Worm (Caenorhabditis elegans) whole organism, L2 larva: ENCODE data around the gene F32D1.11.

Experiments used
- C34F6.9 ChIP-seq: fragments of 150-350 bp; optimal IDR thresholded peaks from 2 replicates; lab custom pipeline; 2014; ENCODE audit warnings: missing biosample characterization, missing genetic modification characterization
- R02D3.7 ChIP-seq: fragments of 150-350 bp; optimal IDR thresholded peaks from 2 replicates; lab custom pipeline; 2014; ENCODE audit warnings: missing biosample characterization, missing genetic modification characterization
- Y55F3AM.14 ChIP-seq: fragments of 200-800 bp; sonication (Bioruptor generic); optimal IDR thresholded peaks from 2 replicates; lab custom pipeline; 2018; ENCODE audit warnings: mild to moderate bottlenecking, missing genetic modification characterization, missing compliant biosample characterization
- ZK546.5 ChIP-seq: sonication (generic microtip); optimal IDR thresholded peaks from 2 replicates; lab custom pipeline; 2017; ENCODE audit warnings: missing biosample characterization, missing genetic modification characterization
- aly-2 ChIP-seq: fragments of 150-350 bp; optimal IDR thresholded peaks from 2 replicates; lab custom pipeline; 2014; ENCODE audit warnings: missing biosample characterization, missing genetic modification characterization
- ceh-16 ChIP-seq: fragments of 150-350 bp; optimal IDR thresholded peaks from 2 replicates; lab custom pipeline; 2014; ENCODE audit warnings: missing biosample characterization, missing genetic modification characterization
- ceh-82 ChIP-seq: fragments of 150-350 bp; optimal IDR thresholded peaks from 2 replicates; lab custom pipeline; 2014; ENCODE audit warnings: missing biosample characterization, missing genetic modification characterization
- crh-2 ChIP-seq: sonication (generic microtip); optimal IDR thresholded peaks from 2 replicates; lab custom pipeline; 2017; ENCODE audit warnings: missing biosample characterization, missing genetic modification characterization
- dmd-4 ChIP-seq: sonication (generic microtip); optimal IDR thresholded peaks from 2 replicates; lab custom pipeline; 2017; ENCODE audit warnings: missing biosample characterization, missing genetic modification characterization
- egl-27 ChIP-seq: sonication (generic microtip); optimal IDR thresholded peaks from 3 replicates; lab custom pipeline; 2017; ENCODE audit warnings: missing biosample characterization, missing genetic modification reagents, missing genetic modification characterization
- elt-1 ChIP-seq: fragments of 150-350 bp; optimal IDR thresholded peaks from 2 replicates; lab custom pipeline; 2014; ENCODE audit warnings: missing biosample characterization, missing genetic modification characterization
- elt-3 ChIP-seq: sonication (generic microtip); optimal IDR thresholded peaks from 2 replicates; lab custom pipeline; 2017; ENCODE audit warnings: missing biosample characterization, missing genetic modification characterization
- fos-1 ChIP-seq: fragments of 150-350 bp; optimal IDR thresholded peaks from 2 replicates; lab custom pipeline; 2014; ENCODE audit warnings: missing biosample characterization, missing genetic modification characterization
- gmeb-1 ChIP-seq: fragments of 150-350 bp; optimal IDR thresholded peaks from 2 replicates; lab custom pipeline; 2014; ENCODE audit warnings: missing biosample characterization, missing genetic modification characterization
- lin-11 ChIP-seq: fragments of 150-350 bp; sonication (generic microtip); optimal IDR thresholded peaks from 2 replicates; lab custom pipeline; 2014; ENCODE audit warnings: missing biosample characterization, missing genetic modification characterization, inconsistent platforms, mixed read lengths
- mab-5 ChIP-seq: fragments of 150-350 bp; optimal IDR thresholded peaks from 2 replicates; lab custom pipeline; 2014; ENCODE audit warnings: missing biosample characterization, missing genetic modification characterization
- mbf-1 ChIP-seq: sonication (generic microtip); optimal IDR thresholded peaks from 2 replicates; lab custom pipeline; 2017; ENCODE audit warnings: missing biosample characterization, missing genetic modification characterization
- mdl-1 ChIP-seq, 2 experiments: fragments of 150-350 bp in 1 of 2; sonication (generic microtip) in 1 of 2; optimal IDR thresholded peaks; 2 replicates each; lab custom pipeline; 2017; ENCODE audit warnings: missing biosample characterization in 2 of 2, missing genetic modification characterization in 2 of 2
- nhr-10 ChIP-seq: sonication (generic microtip); optimal IDR thresholded peaks from 2 replicates; lab custom pipeline; 2017; ENCODE audit warnings: missing biosample characterization, missing genetic modification characterization
- nhr-12 ChIP-seq: fragments of 150-350 bp; optimal IDR thresholded peaks from 2 replicates; lab custom pipeline; 2014; ENCODE audit warnings: missing biosample characterization, missing genetic modification characterization
- nhr-129 ChIP-seq: fragments of 150-350 bp; optimal IDR thresholded peaks from 2 replicates; lab custom pipeline; 2014; ENCODE audit warnings: missing biosample characterization, missing genetic modification characterization
- nhr-23 ChIP-seq: fragments of 150-350 bp; optimal IDR thresholded peaks from 2 replicates; lab custom pipeline; 2014; ENCODE audit warnings: missing biosample characterization, missing genetic modification reagents, missing genetic modification characterization
- nhr-25 ChIP-seq: fragments of 150-350 bp; sonication (generic microtip); optimal IDR thresholded peaks from 3 replicates; lab custom pipeline; 2014; ENCODE audit warnings: missing biosample characterization, missing genetic modification characterization
- nhr-6 ChIP-seq: fragments of 150-350 bp; optimal IDR thresholded peaks from 2 replicates; lab custom pipeline; 2014; ENCODE audit warnings: missing biosample characterization, missing genetic modification characterization
- nhr-77 ChIP-seq: fragments of 150-350 bp; optimal IDR thresholded peaks from 2 replicates; lab custom pipeline; 2014; ENCODE audit warnings: missing biosample characterization, missing genetic modification characterization
- peb-1 ChIP-seq: fragments of 150-350 bp; optimal IDR thresholded peaks from 2 replicates; lab custom pipeline; 2014; ENCODE audit warnings: missing biosample characterization, missing genetic modification characterization
- sem-4 ChIP-seq: fragments of 150-350 bp; optimal IDR thresholded peaks from 2 replicates; lab custom pipeline; 2014; ENCODE audit warnings: missing biosample characterization, missing genetic modification reagents, missing genetic modification characterization
- sma-3 ChIP-seq: sonication (generic microtip); optimal IDR thresholded peaks from 2 replicates; lab custom pipeline; 2016; ENCODE audit warnings: missing genetic modification reagents, missing genetic modification characterization, missing compliant biosample characterization
- sma-9 ChIP-seq, 2 experiments: fragments of 150-350 bp in 1 of 2; sonication (generic microtip) in 1 of 2; optimal IDR thresholded peaks; 2 replicates each; lab custom pipeline; 2014 to 2016; ENCODE audit warnings: missing genetic modification characterization in 2 of 2, mild to moderate bottlenecking in 1 of 2, missing biosample characterization in 1 of 2, missing compliant biosample characterization in 1 of 2, missing genetic modification reagents in 1 of 2, moderate library complexity in 1 of 2
- snpc-4 ChIP-seq: fragments of 150-350 bp; optimal IDR thresholded peaks from 2 replicates; lab custom pipeline; 2014; ENCODE audit warnings: missing biosample characterization, missing genetic modification characterization
- unc-39 ChIP-seq: fragments of 150-350 bp; optimal IDR thresholded peaks from 2 replicates; lab custom pipeline; 2014; ENCODE audit warnings: missing biosample characterization, missing genetic modification characterization
- unc-55 ChIP-seq: fragments of 150-350 bp; sonication (generic microtip); optimal IDR thresholded peaks from 3 replicates; lab custom pipeline; 2014; ENCODE audit warnings: missing biosample characterization, missing genetic modification reagents, missing genetic modification characterization
- ztf-1 ChIP-seq: fragments of 200-800 bp; sonication (Bioruptor generic); conservative IDR thresholded peaks from 2 replicates; pipeline ENCODE4 v1.3.6; 2022; ENCODE audit warnings: missing genetic modification characterization, missing compliant biosample characterization
- ztf-11 ChIP-seq: sonication (generic microtip); optimal IDR thresholded peaks from 2 replicates; lab custom pipeline; 2017; ENCODE audit warnings: missing biosample characterization, missing genetic modification characterization
- ztf-4 ChIP-seq: fragments of 150-350 bp; optimal IDR thresholded peaks from 2 replicates; lab custom pipeline; 2014; ENCODE audit warnings: missing biosample characterization, missing genetic modification characterization

Gene F32D1.11

ce11 chrV:4346799-4347198, 19.5 kb downstream of the F32D1.11 start, which contains the start of gene mcm-7 (continued):
- no peak for TF ChIP-seq fos-1 (tag; lab: Kevin White, UChicago)
- no peak for TF ChIP-seq nhr-12 (tag; lab: Kevin White, UChicago)
- peak; percentile 91 for TF ChIP-seq gmeb-1
- no peak for TF ChIP-seq mab-5
- TF ChIP-seq elt-1 (tag; lab: Kevin White, UChicago), result no peak
- no peak for TF ChIP-seq ztf-4 (tag; lab: Kevin White, UChicago)
- no peak for TF ChIP-seq aly-2 (tag; lab: Kevin White, UChicago)
- peak; percentile 73 for TF ChIP-seq crh-2 (tag; lab: Kevin White, UChicago)
- no peak for TF ChIP-seq peb-1 (tag; lab: Kevin White, UChicago)
- peak; percentile 21 for TF ChIP-seq sma-9 (GFP tag; optimal IDR thresholded peaks at IDR 0.05; lab: Kevin White, UChicago)
- no peak for TF ChIP-seq sma-9 (tag; optimal IDR thresholded peaks at IDR 0.05; lab: Kevin White, UChicago)
- no peak for TF ChIP-seq nhr-6 (tag; lab: Kevin White, UChicago)
- TF ChIP-seq C34F6.9 (tag; lab: Kevin White, UChicago), result peak; percentile 64
- TF ChIP-seq snpc-4 (tag; lab: Kevin White, UChicago), result no peak
- no peak for TF ChIP-seq ceh-16 (tag; lab: Kevin White, UChicago)
- no peak for TF ChIP-seq ZK546.5 (tag; lab: Kevin White, UChicago)
- no peak for TF ChIP-seq unc-39 (tag; lab: Kevin White, UChicago)
- TF ChIP-seq Y55F3AM.14 (GFP tag; lab: Kevin White, UChicago), result no peak
- TF ChIP-seq egl-27, result no peak
- no peak for TF ChIP-seq sem-4 (tag; lab: Kevin White, UChicago)
- no peak for TF ChIP-seq ztf-1
- TF ChIP-seq unc-55 (GFP tag; lab: Kevin White, UChicago), result peak; percentile 85
- TF ChIP-seq dmd-4 (tag; lab: Kevin White, UChicago), result no peak

ce11 chrV:4346325-4346724, 20.0 kb downstream of the F32D1.11 start, which contains the start of gene hpo-18:
TSS of gene hpo-18 (minus strand) at chrV:4346425.
- no peak for TF ChIP-seq aly-2 (tag; lab: Kevin White, UChicago)
- TF ChIP-seq nhr-10 (tag; lab: Kevin White, UChicago), result no peak
- TF ChIP-seq mdl-1 (tag; optimal IDR thresholded peaks at IDR 0.05; lab: Kevin White, UChicago), result no peak
- no peak for TF ChIP-seq dmd-4 (tag; lab: Kevin White, UChicago)
- no peak for TF ChIP-seq nhr-77 (tag; lab: Kevin White, UChicago)
- TF ChIP-seq mab-5, result no peak
- TF ChIP-seq Y55F3AM.14 (GFP tag; lab: Kevin White, UChicago), result no peak
- no peak for TF ChIP-seq lin-11 (tag; lab: Kevin White, UChicago)
- no peak for TF ChIP-seq ztf-11 (tag; lab: Kevin White, UChicago)

- TF ChIP-seq fos-1 (tag; lab: Kevin White, UChicago) (no peak), unc-39 (tag; lab: Kevin White, UChicago) (no peak), sma-9 (GFP tag; optimal IDR thresholded peaks at IDR 0.05; lab: Kevin White, UChicago) (no peak), sma-9 (tag; optimal IDR thresholded peaks at IDR 0.05; lab: Kevin White, UChicago) (no peak), dmd-4 (tag; lab: Kevin White, UChicago) (no peak), sma-3 (peak; percentile 5), ztf-11 (tag; lab: Kevin White, UChicago) (no peak)
Observed at ce11 chrV:4345714-4346113, 20.6 kb downstream of the F32D1.11 start, which contains the start of gene figl-1. TSS of gene figl-1 (minus strand) at chrV:4345999.

DNA sequence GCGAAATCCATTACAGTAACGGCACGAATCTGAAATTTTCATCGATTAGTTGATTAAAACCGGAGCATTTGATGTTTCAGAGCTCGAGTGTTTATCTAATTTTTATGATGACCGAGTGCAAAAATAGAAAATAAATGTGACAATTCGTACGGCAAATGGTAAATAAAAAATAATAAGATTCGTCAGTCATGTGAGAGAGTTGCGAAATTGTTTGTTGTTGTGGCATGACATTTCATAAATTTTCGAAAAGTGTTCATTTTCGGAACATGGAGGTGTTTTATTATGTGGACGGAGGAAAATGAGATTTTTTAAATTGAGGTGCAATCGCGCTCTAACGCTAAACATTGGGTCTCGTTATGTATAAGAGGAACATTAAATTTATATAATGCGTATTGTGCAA, 24.6 kb downstream of the F32D1.11 start:
- TF ChIP-seq ztf-1 (no peak), lin-11 (tag; lab: Kevin White, UChicago) (no peak), ztf-4 (tag; lab: Kevin White, UChicago) (no peak), nhr-10 (tag; lab: Kevin White, UChicago) (no peak), gmeb-1 (no peak), nhr-23 (tag; lab: Kevin White, UChicago) (no peak), elt-1 (tag; lab: Kevin White, UChicago) (no peak), mbf-1 (tag; lab: Kevin White, UChicago) (no peak), sma-9 (GFP tag; optimal IDR thresholded peaks at IDR 0.05; lab: Kevin White, UChicago) (no peak), sma-9 (tag; optimal IDR thresholded peaks at IDR 0.05; lab: Kevin White, UChicago) (no peak), elt-3 (tag; lab: Kevin White, UChicago) (no peak), fos-1 (tag; lab: Kevin White, UChicago) (no peak), C34F6.9 (tag; lab: Kevin White, UChicago) (no peak), nhr-129 (tag; lab: Kevin White, UChicago) (no peak), ceh-16 (tag; lab: Kevin White, UChicago) (no peak), R02D3.7 (no peak), nhr-25 (tag; lab: Kevin White, UChicago) (no peak), ceh-82 (tag; lab: Kevin White, UChicago) (no peak)
